Fruit fly (Drosophila melanogaster): ENCODE results near the gene CG12605.

CG12605 gene

dm6 chr3L:3952468-3952867 is 12.1 kb downstream of the CG12605 start, which contains the start of gene CG14984 (continued):
- TF ChIP-seq Awh (GFP tag; IDR thresholded peaks at IDR 0.05) (no peak), CG17912 (GFP tag; optimal IDR thresholded peaks at IDR 0.05) (no peak), Deaf1 (tag; optimal IDR thresholded peaks at IDR 0.05) (peak; percentile 24), CG3163 (GFP tag; optimal IDR thresholded peaks at IDR 0.05) (no peak), CG11695 (GFP tag; IDR thresholded peaks at IDR 0.05) (no peak), CG16813 (GFP tag; IDR thresholded peaks at IDR 0.05; ENCODE audit: partially characterized antibody) (no peak), Tbp (GFP tag; optimal IDR thresholded peaks at IDR 0.05) (no peak), Dip3 (GFP tag; optimal IDR thresholded peaks at IDR 0.05) (peak; percentile 26), CG10274 (GFP tag; optimal IDR thresholded peaks at IDR 0.05) (peak; percentile 27), gt (GFP tag; IDR thresholded peaks at IDR 0.05) (no peak), CG8290 (GFP tag; optimal IDR thresholded peaks at IDR 0.05) (no peak), CG8290 (tag; optimal IDR thresholded peaks at IDR 0.05) (peak in 1 of 2 experiments; percentile 22), gcm (GFP tag; optimal IDR thresholded peaks at IDR 0.05) (no peak), ERR (GFP tag; optimal IDR thresholded peaks at IDR 0.05) (peak; percentile 1), CG4617 (GFP tag; optimal IDR thresholded peaks at IDR 0.05; ENCODE audit: borderline replicate concordance) (no peak), ken (GFP tag; IDR thresholded peaks at IDR 0.05) (no peak), CG14965 (GFP tag; optimal IDR thresholded peaks at IDR 0.05; ENCODE audit: borderline replicate concordance) (no peak), CG12155 (GFP tag; optimal IDR thresholded peaks at IDR 0.05) (peak; percentile 25), Dref (GFP tag; IDR thresholded peaks at IDR 0.05) (no peak), Dek (tag; optimal IDR thresholded peaks at IDR 0.05) (no peak), amos (GFP tag; IDR thresholded peaks at IDR 0.05; ENCODE audit: partially characterized antibody) (no peak), CG7372 (GFP tag; IDR thresholded peaks at IDR 0.05) (peak; percentile 51; the same call in 1 of the 2 replicates), CG15514 (GFP tag; optimal IDR thresholded peaks at IDR 0.05) (peak; percentile 50), CG13287 (GFP tag; IDR thresholded peaks at IDR 0.05; ENCODE audit: partially characterized antibody) (no peak), Hsf (GFP tag; optimal IDR thresholded peaks at IDR 0.05) (peak; percentile 13), chinmo (GFP tag; IDR thresholded peaks at IDR 0.05; ENCODE audit: partially characterized antibody) (no peak), Dp (GFP tag; optimal IDR thresholded peaks at IDR 0.05) (no peak), lov (optimal IDR thresholded peaks at IDR 0.05) (no peak), lov (GFP tag; IDR thresholded peaks at IDR 0.05) (no peak), YL-1 (GFP tag; optimal IDR thresholded peaks at IDR 0.05) (no peak), CG10543 (GFP tag; optimal IDR thresholded peaks at IDR 0.05) (no peak), CG15011 (GFP tag; optimal IDR thresholded peaks at IDR 0.05) (peak; percentile 44), pzg (GFP tag; optimal IDR thresholded peaks at IDR 0.05) (no peak), NfI (GFP tag; optimal IDR thresholded peaks at IDR 0.05) (no peak), lab (GFP tag; optimal IDR thresholded peaks at IDR 0.05) (peak; percentile 73), chm (GFP tag; IDR thresholded peaks at IDR 0.05) (no peak), bsh (GFP tag; optimal IDR thresholded peaks at IDR 0.05) (no peak), so (GFP tag; IDR thresholded peaks at IDR 0.05) (no peak), org-1 (GFP tag; optimal IDR thresholded peaks at IDR 0.05) (peak; percentile 4), vfl (GFP tag; optimal IDR thresholded peaks at IDR 0.05) (no peak), CG10267 (tag; optimal IDR thresholded peaks at IDR 0.05) (peak; percentile 18), phol (tag; optimal IDR thresholded peaks at IDR 0.05) (peak; percentile 30), z (GFP tag; IDR thresholded peaks at IDR 0.05) (no peak), usp (GFP tag; optimal IDR thresholded peaks at IDR 0.05) (no peak), CG1603 (tag; optimal IDR thresholded peaks at IDR 0.05) (no peak), CG9437 (GFP tag; optimal IDR thresholded peaks at IDR 0.05) (no peak), abd-A (tag; optimal IDR thresholded peaks at IDR 0.05) (no peak), HmgD (GFP tag; optimal IDR thresholded peaks at IDR 0.05) (no peak), CG4424 (GFP tag; optimal IDR thresholded peaks at IDR 0.05) (peak; percentile 29), CG18262 (tag; optimal IDR thresholded peaks at IDR 0.05) (no peak), CG7839 (tag; optimal IDR thresholded peaks at IDR 0.05) (peak; percentile 31), ap (GFP tag; IDR thresholded peaks at IDR 0.05) (no peak)
